Worm (Caenorhabditis elegans): ENCODE measurements around the gene srh-32.

DNA sequence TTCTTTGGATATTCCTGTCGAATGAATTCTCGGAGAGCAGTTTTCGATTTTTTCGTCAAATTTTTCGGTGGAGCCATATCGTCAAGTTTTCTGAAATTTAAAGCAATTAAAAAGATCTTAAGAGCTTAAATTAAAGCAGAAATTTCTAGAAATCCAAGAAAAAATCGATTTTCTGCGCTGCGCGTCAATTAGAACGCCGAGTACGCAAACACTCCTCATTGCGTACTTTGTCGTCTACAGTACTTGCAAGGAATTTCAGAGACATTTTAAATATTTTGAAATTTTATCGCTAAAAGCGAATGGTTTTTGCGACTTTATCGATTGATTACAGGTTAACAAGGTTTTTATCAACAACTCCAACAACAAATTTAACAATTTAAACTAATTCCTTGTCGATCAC lies 45.8 kb upstream of the srh-32 start:
- TF ChIP-seq nhr-237 (tag; optimal IDR thresholded peaks at IDR 0.05) (no peak), fkh-10 (GFP tag; optimal IDR thresholded peaks at IDR 0.05) (no peak), lin-15B (tag; optimal IDR thresholded peaks at IDR 0.05) (no peak), fos-1 (tag; optimal IDR thresholded peaks at IDR 0.05) (no peak), nhr-19 (GFP tag; conservative IDR thresholded peaks at IDR 0.05) (no peak), lin-13 (GFP tag; optimal IDR thresholded peaks at IDR 0.05) (no peak), rnt-1 (tag; optimal IDR thresholded peaks at IDR 0.05) (no peak), ztf-4 (tag; optimal IDR thresholded peaks at IDR 0.05) (no peak), skn-1 (tag; optimal IDR thresholded peaks at IDR 0.05) (no peak), mep-1 (tag; optimal IDR thresholded peaks at IDR 0.05) (no peak), irx-1 (tag; optimal IDR thresholded peaks at IDR 0.05) (no peak), egl-27 (tag; optimal IDR thresholded peaks at IDR 0.05) (no peak), unc-62 (GFP tag; optimal IDR thresholded peaks at IDR 0.05) (no peak)

All from whole organism, L1 larva.